Worm (Caenorhabditis elegans) whole organism, mixed stage, embryonic: Measurements from ENCODE around the gene Y50D4B.1.

Experiments
- M03D4.4 ChIP-seq: sonication (generic microtip); optimal IDR thresholded peaks from 2 replicates; lab custom pipeline; 2017; ENCODE audit warnings: mild to moderate bottlenecking, missing genetic modification characterization, missing compliant biosample characterization
- ces-1 ChIP-seq: fragments of 150-350 bp; optimal IDR thresholded peaks from 2 replicates; lab custom pipeline; 2014; ENCODE audit warnings: missing biosample characterization, missing genetic modification reagents, missing genetic modification characterization
- lin-13 ChIP-seq: fragments of 150-350 bp; optimal IDR thresholded peaks from 2 replicates; lab custom pipeline; 2014; ENCODE audit warnings: missing biosample characterization, missing genetic modification characterization
- mab-5 ChIP-seq: fragments of 150-350 bp; optimal IDR thresholded peaks from 2 replicates; lab custom pipeline; 2014; ENCODE audit warnings: missing biosample characterization, missing genetic modification characterization
- nhr-12 ChIP-seq: fragments of 150-350 bp; optimal IDR thresholded peaks from 2 replicates; lab custom pipeline; 2014; ENCODE audit warnings: missing biosample characterization, missing genetic modification characterization
- nhr-28 ChIP-seq: fragments of 150-350 bp; optimal IDR thresholded peaks from 2 replicates; lab custom pipeline; 2014; ENCODE audit warnings: missing biosample characterization, missing genetic modification characterization
- pha-4 ChIP-seq: fragments of 150-350 bp; optimal IDR thresholded peaks from 2 replicates; lab custom pipeline; 2018; ENCODE audit warnings: missing biosample characterization, missing genetic modification reagents, missing genetic modification characterization
- sem-2 ChIP-seq: fragments of 200-800 bp; sonication (Bioruptor generic); optimal IDR thresholded peaks from 2 replicates; lab custom pipeline; 2018; ENCODE audit warnings: mild to moderate bottlenecking, missing genetic modification characterization, missing compliant biosample characterization
- sptf-1 ChIP-seq: sonication (generic microtip); optimal IDR thresholded peaks from 2 replicates; lab custom pipeline; 2017; ENCODE audit warnings: mild to moderate bottlenecking, missing genetic modification characterization, moderate library complexity, missing compliant biosample characterization
- tbx-8 ChIP-seq: fragments of 200-800 bp; sonication (Bioruptor generic); optimal IDR thresholded peaks from 2 replicates; lab custom pipeline; 2018; ENCODE audit warnings: mild to moderate bottlenecking, missing genetic modification characterization, moderate library complexity, missing compliant biosample characterization
- unc-39 ChIP-seq: fragments of 150-350 bp; optimal IDR thresholded peaks from 2 replicates; lab custom pipeline; 2014; ENCODE audit warnings: missing biosample characterization, missing genetic modification characterization

DNA sequence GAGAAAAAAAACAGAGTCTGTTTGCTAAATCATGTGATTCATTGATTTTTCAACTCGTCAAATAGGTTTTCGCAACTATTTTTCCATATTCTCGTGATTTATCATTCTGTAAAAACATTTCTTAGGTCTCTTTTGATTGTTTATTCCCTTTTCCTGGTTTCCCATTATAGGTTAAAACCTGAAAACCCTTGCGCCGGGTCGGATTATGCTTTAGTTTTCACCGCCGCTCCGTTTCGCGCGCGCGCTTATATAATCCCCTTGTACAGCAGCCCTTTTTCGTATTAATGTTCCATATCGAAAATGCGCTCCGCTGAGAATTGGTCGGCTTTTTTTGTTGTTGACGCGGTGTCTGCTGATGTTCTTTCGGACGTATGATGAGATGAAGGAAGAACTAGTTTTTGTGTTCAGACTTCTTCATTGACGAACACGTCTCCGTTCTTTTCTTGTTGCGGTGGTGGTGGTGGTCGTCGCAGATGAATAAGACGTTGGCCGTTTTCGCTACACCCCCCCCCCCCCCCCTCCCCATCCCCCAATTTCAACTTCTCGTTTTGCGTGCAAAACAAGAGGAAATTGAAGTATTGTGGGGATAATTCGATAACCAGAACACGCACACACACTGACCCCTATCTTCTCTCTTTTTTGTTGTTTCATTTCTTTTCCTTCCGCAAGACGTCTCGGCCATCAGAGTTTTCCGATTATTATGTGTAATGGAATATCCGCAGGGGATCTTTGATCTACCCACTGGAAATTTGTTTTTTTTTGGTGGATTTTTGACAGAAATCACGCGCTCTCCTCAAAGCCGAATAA, 41.9 kb downstream of the Y50D4B.1 start:
- TF ChIP-seq ces-1 (GFP tag; lab: Kevin White, UChicago) (peak; percentile 88), sem-2 (GFP tag; lab: Kevin White, UChicago) (no peak), nhr-28 (no peak), pha-4 (tag; lab: Kevin White, UChicago) (no peak), tbx-8 (GFP tag; lab: Kevin White, UChicago) (no peak), M03D4.4 (tag; lab: Kevin White, UChicago) (no peak), nhr-12 (tag; lab: Kevin White, UChicago) (no peak), mab-5 (tag; lab: Kevin White, UChicago) (no peak), sptf-1 (tag; lab: Kevin White, UChicago) (no peak), unc-39 (tag; lab: Kevin White, UChicago) (no peak), lin-13 (tag; lab: Kevin White, UChicago) (no peak)
